Fruit fly (Drosophila melanogaster) whole organism, embryonic: ENCODE data around the gene tub.
A peak's percentile ranks its signal among the peaks of the same experiment; 100 is the strongest.

Experiments used
- CG11398 ChIP-seq: fragments of 200-800 bp; sonication (Bioruptor generic); optimal IDR thresholded peaks from 2 replicates; lab custom pipeline; 2016; ENCODE audit warnings: missing biosample characterization, missing genetic modification characterization
- CG12942 ChIP-seq: fragments of 200-800 bp; sonication (Bioruptor generic); optimal IDR thresholded peaks from 3 replicates; lab custom pipeline; 2016; ENCODE audit warnings: missing biosample characterization, missing genetic modification characterization
- CG14667 ChIP-seq: fragments of 200-800 bp; sonication (Bioruptor generic); IDR thresholded peaks from 2 replicates; pipeline ENCODE4 v1.3.6; 2022; ENCODE audit warnings: missing biosample characterization, missing genetic modification characterization
- CG17359 ChIP-seq: fragments of 200-800 bp; sonication (Bioruptor generic); optimal IDR thresholded peaks from 3 replicates; lab custom pipeline; 2018; ENCODE audit warnings: missing biosample characterization, mild to moderate bottlenecking, missing genetic modification characterization, moderate library complexity
- CG17612 ChIP-seq: fragments of 200-800 bp; sonication (Bioruptor generic); IDR thresholded peaks from 2 replicates; pipeline ENCODE4 v1.3.6; 2022; ENCODE audit warnings: missing biosample characterization, missing genetic modification characterization
- CG1792 ChIP-seq: fragments of 200-800 bp; sonication (Bioruptor generic); optimal IDR thresholded peaks from 2 replicates; lab custom pipeline; 2016; ENCODE audit warnings: missing biosample characterization, missing genetic modification characterization
- CG2875 ChIP-seq: fragments of 200-800 bp; sonication (Bioruptor generic); optimal IDR thresholded peaks from 2 replicates; lab custom pipeline; 2017; ENCODE audit warnings: missing biosample characterization, mild to moderate bottlenecking, missing genetic modification characterization, missing genetic modification reagents
- CG32772 ChIP-seq: fragments of 200-800 bp; sonication (Bioruptor generic); IDR thresholded peaks from 2 replicates; pipeline ENCODE4 v1.3.6; 2022; ENCODE audit warnings: missing biosample characterization, missing genetic modification characterization
- CG3281 ChIP-seq: fragments of 200-800 bp; sonication (Bioruptor generic); optimal IDR thresholded peaks from 3 replicates; lab custom pipeline; 2017; ENCODE audit warnings: missing biosample characterization, mild to moderate bottlenecking, missing genetic modification characterization
- CG42726 ChIP-seq: fragments of 200-800 bp; sonication (Bioruptor generic); IDR thresholded peaks from 2 replicates; pipeline ENCODE4 v1.3.6; 2022; ENCODE audit warnings: missing biosample characterization, missing genetic modification characterization; ENCODE audit not compliant: partially characterized antibody
- CG4282 ChIP-seq: fragments of 200-800 bp; sonication (Bioruptor generic); optimal IDR thresholded peaks from 2 replicates; lab custom pipeline; 2016; ENCODE audit warnings: missing biosample characterization, missing genetic modification characterization
- CG4820 ChIP-seq: fragments of 200-800 bp; sonication (Bioruptor generic); optimal IDR thresholded peaks from 3 replicates; lab custom pipeline; 2016; ENCODE audit warnings: missing biosample characterization, missing genetic modification characterization
- CG7839 ChIP-seq: fragments of 200-800 bp; sonication (Bioruptor generic); optimal IDR thresholded peaks from 3 replicates; lab custom pipeline; 2018; ENCODE audit warnings: missing biosample characterization, mild to moderate bottlenecking, missing genetic modification characterization, moderate library complexity
- CG7987 ChIP-seq: fragments of 200-800 bp; sonication (Bioruptor generic); optimal IDR thresholded peaks from 2 replicates; lab custom pipeline; 2018; ENCODE audit warnings: missing biosample characterization, mild to moderate bottlenecking, missing genetic modification characterization, moderate library complexity
- CG8089 ChIP-seq: fragments of 200-800 bp; sonication (Bioruptor generic); optimal IDR thresholded peaks from 3 replicates; lab custom pipeline; 2016; ENCODE audit warnings: missing biosample characterization, missing genetic modification characterization
- CG8290 ChIP-seq, 3 experiments: fragments of 200-800 bp; sonication (Bioruptor generic); optimal IDR thresholded peaks; 2 replicates each; lab custom pipeline; 2016 to 2019; ENCODE audit warnings: missing biosample characterization in 3 of 3, missing genetic modification characterization in 3 of 3, mild to moderate bottlenecking in 2 of 3, moderate library complexity in 1 of 3
- Doc3 ChIP-seq: fragments of 200-800 bp; sonication (Bioruptor generic); IDR thresholded peaks from 3 replicates; pipeline ENCODE4 v1.3.6; 2022; ENCODE audit warnings: missing biosample characterization, missing genetic modification characterization; ENCODE audit not compliant: partially characterized antibody
- E2f2 ChIP-seq: fragments of 200-800 bp; sonication (Bioruptor generic); IDR thresholded peaks from 2 replicates; pipeline ENCODE4 v1.3.6; 2022; ENCODE audit warnings: missing biosample characterization, missing genetic modification characterization
- Fer2 ChIP-seq: fragments of 200-800 bp; sonication (Bioruptor generic); optimal IDR thresholded peaks from 2 replicates; lab custom pipeline; 2018; ENCODE audit warnings: missing biosample characterization, mild to moderate bottlenecking, missing genetic modification characterization, moderate library complexity
- Hr3 ChIP-seq: fragments of 200-800 bp; sonication (Bioruptor generic); optimal IDR thresholded peaks from 3 replicates; lab custom pipeline; 2016; ENCODE audit warnings: missing biosample characterization, missing genetic modification characterization
- Kr ChIP-seq: fragments of 200-800 bp; sonication (Bioruptor generic); optimal IDR thresholded peaks from 2 replicates; lab custom pipeline; 2017; ENCODE audit warnings: missing biosample characterization, mild to moderate bottlenecking, missing genetic modification characterization
- Pdp1 ChIP-seq, 2 experiments: fragments of 200-800 bp; sonication (Bioruptor generic); optimal IDR thresholded peaks; 3 replicates each; lab custom pipeline; 2016; ENCODE audit warnings: missing biosample characterization in 2 of 2, missing genetic modification characterization in 2 of 2, mild to moderate bottlenecking in 1 of 2, moderate library complexity in 1 of 2
- Ptx1 ChIP-seq: fragments of 200-800 bp; sonication (Bioruptor generic); IDR thresholded peaks from 2 replicates; pipeline ENCODE4 v1.3.6; 2022; ENCODE audit warnings: missing biosample characterization, missing genetic modification characterization
- Rx ChIP-seq: fragments of 200-800 bp; sonication (Bioruptor generic); IDR thresholded peaks from 2 replicates; pipeline ENCODE4 v1.3.6; 2022; ENCODE audit warnings: missing biosample characterization, missing genetic modification characterization
- Trl ChIP-seq, 3 experiments: fragments of >200 bp in 2 of 3; fragments of 200-800 bp in 1 of 3; sonication (Bioruptor generic) in 1 of 3; optimal IDR thresholded peaks; 2 replicates in 1 of 3; 3 replicates in 2 of 3; lab custom pipeline; 2016 to 2017; ENCODE audit warnings: missing biosample characterization in 1 of 3, missing genetic modification characterization in 1 of 3
- al ChIP-seq: fragments of 200-800 bp; sonication (Bioruptor generic); IDR thresholded peaks from 2 replicates; pipeline ENCODE4 v1.3.6; 2022; ENCODE audit warnings: missing biosample characterization, missing genetic modification characterization
- ase ChIP-seq: fragments of 200-800 bp; sonication (Bioruptor generic); IDR thresholded peaks from 3 replicates; pipeline ENCODE4 v1.3.6; 2022; ENCODE audit warnings: missing biosample characterization, missing genetic modification characterization
- bcd ChIP-seq: fragments of 200-800 bp; sonication (Bioruptor generic); optimal IDR thresholded peaks from 2 replicates; lab custom pipeline; 2017; ENCODE audit warnings: missing biosample characterization, mild to moderate bottlenecking, missing genetic modification characterization
- btn ChIP-seq: fragments of 200-800 bp; sonication (Bioruptor generic); optimal IDR thresholded peaks from 2 replicates; lab custom pipeline; 2016; ENCODE audit warnings: missing biosample characterization, missing genetic modification characterization
- cwo ChIP-seq: fragments of 200-800 bp; sonication (Bioruptor generic); optimal IDR thresholded peaks from 3 replicates; lab custom pipeline; 2017; ENCODE audit warnings: missing biosample characterization, missing genetic modification characterization, mild to moderate bottlenecking, moderate library complexity, missing genetic modification reagents
- emc ChIP-seq: fragments of 200-800 bp; sonication (Bioruptor generic); optimal IDR thresholded peaks from 2 replicates; lab custom pipeline; 2016; ENCODE audit warnings: missing biosample characterization, missing genetic modification characterization
- fd102C ChIP-seq: fragments of 200-800 bp; sonication (Bioruptor generic); optimal IDR thresholded peaks from 2 replicates; lab custom pipeline; 2018; ENCODE audit warnings: missing biosample characterization, mild to moderate bottlenecking, missing genetic modification characterization, moderate library complexity
- fd64A ChIP-seq: fragments of 200-800 bp; sonication (Bioruptor generic); optimal IDR thresholded peaks from 3 replicates; lab custom pipeline; 2018; ENCODE audit warnings: missing biosample characterization, mild to moderate bottlenecking, missing genetic modification characterization
- ftz-f1 ChIP-seq: fragments of 200-800 bp; sonication (Bioruptor generic); optimal IDR thresholded peaks from 2 replicates; lab custom pipeline; 2016; ENCODE audit warnings: missing biosample characterization, missing genetic modification characterization
- fu2 ChIP-seq: fragments of 200-800 bp; sonication (Bioruptor generic); optimal IDR thresholded peaks from 2 replicates; lab custom pipeline; 2016; ENCODE audit warnings: missing biosample characterization, missing genetic modification characterization
- gem ChIP-seq: fragments of 200-800 bp; sonication (Bioruptor generic); optimal IDR thresholded peaks from 2 replicates; lab custom pipeline; 2019; ENCODE audit warnings: missing biosample characterization, mild to moderate bottlenecking, missing genetic modification characterization, moderate library complexity
- hbn ChIP-seq: fragments of 200-800 bp; sonication (Bioruptor generic); IDR thresholded peaks from 2 replicates; pipeline ENCODE4 v1.3.6; 2022; ENCODE audit warnings: missing biosample characterization, missing genetic modification characterization; ENCODE audit not compliant: partially characterized antibody
- hkb ChIP-seq, 2 experiments: fragments of 200-800 bp in 1 of 2; fragments of >200 bp in 1 of 2; sonication (Bioruptor generic) in 1 of 2; IDR thresholded peaks in 1 of 2; optimal IDR thresholded peaks in 1 of 2; 2 replicates each; pipeline versions ENCODE4 v1.3.6 to Lab custom; 2017 to 2022; ENCODE audit warnings: missing biosample characterization in 1 of 2, missing genetic modification characterization in 1 of 2
- kay ChIP-seq: fragments of 200-800 bp; sonication (Bioruptor generic); optimal IDR thresholded peaks from 2 replicates; lab custom pipeline; 2016; ENCODE audit warnings: missing biosample characterization, missing genetic modification characterization
- p53 ChIP-seq: fragments of 200-800 bp; sonication (Bioruptor generic); optimal IDR thresholded peaks from 2 replicates; lab custom pipeline; 2016; ENCODE audit warnings: missing biosample characterization, missing genetic modification characterization
- pb ChIP-seq: fragments of 200-800 bp; sonication (Bioruptor generic); optimal IDR thresholded peaks from 3 replicates; lab custom pipeline; 2016; ENCODE audit warnings: missing biosample characterization, missing genetic modification characterization
- sr ChIP-seq: fragments of 200-800 bp; sonication (Bioruptor generic); IDR thresholded peaks from 3 replicates; pipeline ENCODE4 v1.3.6; 2022; ENCODE audit warnings: missing biosample characterization, missing genetic modification characterization
- ttk ChIP-seq: fragments of 200-800 bp; sonication (Bioruptor generic); IDR thresholded peaks from 2 replicates; pipeline ENCODE4 v2.1.2; 2022; ENCODE audit warnings: missing biosample characterization, missing genetic modification characterization
- zen2 ChIP-seq: fragments of 200-800 bp; sonication (Bioruptor generic); IDR thresholded peaks from 3 replicates; pipeline ENCODE4 v1.3.6; 2022; ENCODE audit warnings: missing biosample characterization, missing genetic modification characterization; ENCODE audit not compliant: partially characterized antibody
- zfh1 ChIP-seq: fragments of 200-800 bp; sonication (Bioruptor generic); IDR thresholded peaks from 3 replicates; pipeline ENCODE4 v1.3.6; 2022; ENCODE audit warnings: missing biosample characterization, missing genetic modification characterization

The tub gene

DNA sequence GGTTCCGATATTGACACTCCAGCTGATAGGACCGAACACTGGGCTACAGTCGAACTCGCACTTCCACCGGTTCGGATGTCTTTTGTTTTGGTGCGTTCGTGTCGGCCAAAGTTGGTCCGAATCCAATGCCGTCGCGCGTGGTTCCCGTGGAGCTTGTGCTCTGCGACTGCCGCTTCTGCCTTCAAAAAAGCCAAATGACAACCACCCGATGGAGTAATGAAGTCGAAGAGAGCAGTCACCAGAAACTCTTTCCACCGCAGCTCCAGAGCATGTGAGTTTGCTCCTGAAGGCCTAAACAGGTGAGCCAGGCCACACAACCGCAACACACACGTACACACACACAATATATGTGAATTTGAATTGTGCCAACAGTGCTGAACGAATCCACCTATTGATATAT lies 6.6 kb downstream of the tub start, which contains the start of gene CG34112 (continued):
- TF ChIP-seq ttk (GFP tag; lab: Robert Waterston, UW), result no peak
- TF ChIP-seq CG11398 (GFP tag; lab: Kevin White, UChicago), result no peak
- TF ChIP-seq fd102C (GFP tag; lab: Kevin White, UChicago), result no peak
- no peak for TF ChIP-seq cwo (GFP tag; lab: Kevin White, UChicago)
- no peak for TF ChIP-seq kay
- TF ChIP-seq CG17359 (tag; lab: Kevin White, UChicago), result peak; percentile 1
- no peak for TF ChIP-seq CG7987
- TF ChIP-seq hkb (optimal IDR thresholded peaks at IDR 0.05; lab: Kevin White, UChicago), result no peak
- 0 out of 2 replicates have a peak, but pooled peaks have one; percentile 13 for TF ChIP-seq hkb (GFP tag; IDR thresholded peaks at IDR 0.05; lab: Robert Waterston, UW)
- TF ChIP-seq CG14667 (GFP tag; lab: Robert Waterston, UW), result no peak
- no peak for TF ChIP-seq bcd (GFP tag; lab: Kevin White, UChicago)
- TF ChIP-seq Trl (optimal IDR thresholded peaks at IDR 0.05; lab: Kevin White, UChicago), result peak in 1 of 2 experiments; percentile 6
- TF ChIP-seq Trl (GFP tag; optimal IDR thresholded peaks at IDR 0.05; lab: Kevin White, UChicago), result no peak
- TF ChIP-seq CG42726 (GFP tag; lab: Robert Waterston, UW), result no peak
- TF ChIP-seq al (GFP tag; lab: Robert Waterston, UW), result no peak
- TF ChIP-seq, all 482 proteins: peak for 14

- TF ChIP-seq emc (GFP tag; lab: Kevin White, UChicago), result peak; percentile 73
- peak; percentile 66 for TF ChIP-seq CG12942 (GFP tag; lab: Kevin White, UChicago)
- peak; percentile 75 for TF ChIP-seq CG2875 (GFP tag; lab: Kevin White, UChicago)
- TF ChIP-seq Hr3 (GFP tag; lab: Kevin White, UChicago), result peak; percentile 76
- TF ChIP-seq ase, result peak; percentile 85
- peak; percentile 49 for TF ChIP-seq p53 (GFP tag; lab: Kevin White, UChicago)
- peak; percentile 94 for TF ChIP-seq CG7839 (tag; lab: Kevin White, UChicago)
- peak; percentile 80; the same call in 1 of the 2 replicates for TF ChIP-seq al (GFP tag; lab: Robert Waterston, UW)
- TF ChIP-seq Pdp1 (GFP tag; optimal IDR thresholded peaks at IDR 0.05; lab: Kevin White, UChicago), result peak; percentile 87 to 88
- TF ChIP-seq CG32772 (GFP tag; lab: Robert Waterston, UW), result peak; percentile 86
- TF ChIP-seq CG8089 (GFP tag; lab: Kevin White, UChicago), result peak; percentile 74
- TF ChIP-seq pb, result peak; percentile 89
- TF ChIP-seq CG1792 (GFP tag; lab: Kevin White, UChicago), result peak; percentile 90
- peak; percentile 91 for TF ChIP-seq Ptx1 (GFP tag; lab: Robert Waterston, UW)
- no peak for TF ChIP-seq CG8290 (GFP tag; optimal IDR thresholded peaks at IDR 0.05; lab: Kevin White, UChicago)
- peak in 1 of 2 experiments; percentile 97 for TF ChIP-seq CG8290 (tag; optimal IDR thresholded peaks at IDR 0.05; lab: Kevin White, UChicago)
- TF ChIP-seq zfh1 (GFP tag; lab: Robert Waterston, UW), result peak; percentile 87
- TF ChIP-seq CG4820, result peak; percentile 84
- TF ChIP-seq CG4282, result peak; percentile 41
- peak; percentile 58; the same call in 1 of the 3 replicates for TF ChIP-seq sr (GFP tag; lab: Robert Waterston, UW)
- peak; percentile 85 for TF ChIP-seq Rx (GFP tag; lab: Robert Waterston, UW)
- peak; percentile 48; the same call in 1 of the 2 replicates for TF ChIP-seq CG17612 (GFP tag; lab: Robert Waterston, UW)
- TF ChIP-seq gem (tag; lab: Kevin White, UChicago), result peak; percentile 94
- TF ChIP-seq CG3281, result peak; percentile 87
- peak; percentile 56 for TF ChIP-seq E2f2 (GFP tag; lab: Robert Waterston, UW)
- TF ChIP-seq ftz-f1 (GFP tag; lab: Kevin White, UChicago), result no peak
- TF ChIP-seq zen2 (GFP tag; lab: Robert Waterston, UW), result no peak
- peak; percentile 30 for TF ChIP-seq Fer2
- peak; percentile 75 for TF ChIP-seq fd64A (GFP tag; lab: Kevin White, UChicago)
- peak; percentile 82 for TF ChIP-seq btn (GFP tag; lab: Kevin White, UChicago)
- TF ChIP-seq hbn, result no peak
- TF ChIP-seq Kr, result no peak
- TF ChIP-seq Doc3 (GFP tag; lab: Robert Waterston, UW), result no peak
- TF ChIP-seq fu2 (GFP tag; lab: Kevin White, UChicago), result peak; percentile 86
Measured at dm6 chr3R:4394654-4395581, 7.4 kb downstream of the tub start.
